Fruit fly (Drosophila melanogaster) whole organism, prepupa: Measurements from ENCODE around the gene Lam.

Experiments used
- Blimp-1 ChIP-seq: fragments of 200-800 bp; sonication (Bioruptor generic); optimal IDR thresholded peaks from 3 replicates; lab custom pipeline; 2017; ENCODE audit warnings: missing biosample characterization, missing genetic modification characterization, mild to moderate bottlenecking, moderate library complexity, missing genetic modification reagents
- CG10631 ChIP-seq: fragments of 200-800 bp; sonication (Bioruptor generic); optimal IDR thresholded peaks from 2 replicates; lab custom pipeline; 2016; ENCODE audit warnings: missing biosample characterization, missing genetic modification characterization
- CG10669 ChIP-seq: fragments of 200-800 bp; sonication (Bioruptor generic); optimal IDR thresholded peaks from 3 replicates; lab custom pipeline; 2018; ENCODE audit warnings: missing biosample characterization, mild to moderate bottlenecking, missing genetic modification characterization, moderate library complexity
- CG11294 ChIP-seq: fragments of 200-800 bp; sonication (Bioruptor generic); IDR thresholded peaks from 2 replicates; pipeline ENCODE4 v1.3.6; 2022; ENCODE audit warnings: missing biosample characterization, missing genetic modification characterization
- CG11762 ChIP-seq: fragments of 200-800 bp; sonication (Bioruptor generic); optimal IDR thresholded peaks from 3 replicates; lab custom pipeline; 2016; ENCODE audit warnings: missing biosample characterization, missing genetic modification characterization; ENCODE audit not compliant: insufficient read depth
- CG15336 ChIP-seq: fragments of 200-800 bp; sonication (Bioruptor generic); IDR thresholded peaks from 2 replicates; pipeline ENCODE4 v1.3.6; 2022; ENCODE audit warnings: missing biosample characterization, missing genetic modification characterization
- CG16779 ChIP-seq: fragments of 200-800 bp; sonication (Bioruptor generic); optimal IDR thresholded peaks from 3 replicates; lab custom pipeline; 2017; ENCODE audit warnings: missing biosample characterization, mild to moderate bottlenecking, missing genetic modification characterization
- CG3032 ChIP-seq: fragments of 200-800 bp; optimal IDR thresholded peaks from 2 replicates; lab custom pipeline; 2019; ENCODE audit warnings: missing biosample characterization, mild to moderate bottlenecking, missing genetic modification characterization, moderate library complexity
- CG31627 ChIP-seq: fragments of 200-800 bp; sonication (Bioruptor generic); optimal IDR thresholded peaks from 3 replicates; lab custom pipeline; 2016; ENCODE audit warnings: missing biosample characterization, missing genetic modification characterization
- CG32006 ChIP-seq: fragments of 200-800 bp; sonication (Bioruptor generic); optimal IDR thresholded peaks from 3 replicates; lab custom pipeline; 2017; ENCODE audit warnings: missing biosample characterization, mild to moderate bottlenecking, missing genetic modification characterization
- CG34406 ChIP-seq: fragments of 200-800 bp; sonication (Bioruptor generic); optimal IDR thresholded peaks from 3 replicates; lab custom pipeline; 2016; ENCODE audit warnings: missing biosample characterization, missing genetic modification characterization
- CG3919 ChIP-seq: fragments of 200-800 bp; sonication (Bioruptor generic); optimal IDR thresholded peaks from 3 replicates; lab custom pipeline; 2016; ENCODE audit warnings: missing biosample characterization, missing genetic modification characterization
- CG4318 ChIP-seq: fragments of 200-800 bp; sonication (Bioruptor generic); optimal IDR thresholded peaks from 3 replicates; lab custom pipeline; 2017; ENCODE audit warnings: missing biosample characterization, mild to moderate bottlenecking, missing genetic modification characterization
- CG6163 ChIP-seq: fragments of 200-800 bp; sonication (Bioruptor generic); IDR thresholded peaks from 3 replicates; pipeline ENCODE4 v1.3.6; 2022; ENCODE audit warnings: missing biosample characterization, missing genetic modification characterization
- CG6276 ChIP-seq: fragments of 200-800 bp; sonication (Bioruptor generic); optimal IDR thresholded peaks from 2 replicates; lab custom pipeline; 2017; ENCODE audit warnings: missing biosample characterization, mild to moderate bottlenecking, missing genetic modification characterization
- CG6808 ChIP-seq: fragments of 200-800 bp; sonication (Bioruptor generic); optimal IDR thresholded peaks from 3 replicates; lab custom pipeline; 2017; ENCODE audit warnings: missing biosample characterization, missing genetic modification characterization, mild to moderate bottlenecking, moderate library complexity, missing genetic modification reagents
- CG6854 ChIP-seq: fragments of 200-800 bp; sonication (Bioruptor generic); optimal IDR thresholded peaks from 2 replicates; lab custom pipeline; 2017; ENCODE audit warnings: missing biosample characterization, mild to moderate bottlenecking, missing genetic modification characterization
- CG7368 ChIP-seq: fragments of 200-800 bp; sonication (Bioruptor generic); optimal IDR thresholded peaks from 3 replicates; lab custom pipeline; 2016; ENCODE audit warnings: missing biosample characterization, missing genetic modification characterization
- CG8319 ChIP-seq: fragments of 200-800 bp; sonication (Bioruptor generic); optimal IDR thresholded peaks from 3 replicates; lab custom pipeline; 2016; ENCODE audit warnings: missing biosample characterization, missing genetic modification characterization
- CG9139 ChIP-seq: fragments of 200-800 bp; sonication (Bioruptor generic); optimal IDR thresholded peaks from 3 replicates; lab custom pipeline; 2017; ENCODE audit warnings: missing biosample characterization, mild to moderate bottlenecking, missing genetic modification characterization
- Eip75B ChIP-seq: fragments of 200-800 bp; sonication (Bioruptor generic); optimal IDR thresholded peaks from 3 replicates; lab custom pipeline; 2016; ENCODE audit warnings: missing biosample characterization, missing genetic modification characterization
- Eip78C ChIP-seq: fragments of 200-800 bp; sonication (Bioruptor generic); peaks from one replicate; lab custom pipeline; 2016; ENCODE audit warnings: missing biosample characterization, missing genetic modification characterization
- Eip93F ChIP-seq: fragments of 200-800 bp; sonication (Bioruptor generic); optimal IDR thresholded peaks from 2 replicates; lab custom pipeline; 2016; ENCODE audit warnings: missing biosample characterization, mild to moderate bottlenecking, missing genetic modification characterization
- Ets96B ChIP-seq: fragments of 200-800 bp; optimal IDR thresholded peaks from 2 replicates; lab custom pipeline; 2019; ENCODE audit warnings: missing biosample characterization, mild to moderate bottlenecking, missing genetic modification characterization, moderate library complexity
- Gug ChIP-seq: fragments of 200-800 bp; sonication (Bioruptor generic); IDR thresholded peaks from 2 replicates; pipeline ENCODE4 v1.3.6; 2022; ENCODE audit warnings: missing biosample characterization, missing genetic modification characterization
- Hr38 ChIP-seq: sonication (Bioruptor generic); optimal IDR thresholded peaks from 2 replicates; lab custom pipeline; 2016; ENCODE audit warnings: missing biosample characterization, missing genetic modification characterization
- Hr39 ChIP-seq: fragments of 200-800 bp; sonication (Bioruptor generic); optimal IDR thresholded peaks from 2 replicates; lab custom pipeline; 2016; ENCODE audit warnings: missing biosample characterization, missing genetic modification characterization
- Hr4 ChIP-seq: fragments of 200-800 bp; sonication (Bioruptor generic); optimal IDR thresholded peaks from 3 replicates; lab custom pipeline; 2016; ENCODE audit warnings: missing biosample characterization, missing genetic modification characterization
- Lpt ChIP-seq: fragments of 200-800 bp; sonication (Bioruptor generic); optimal IDR thresholded peaks from 3 replicates; lab custom pipeline; 2016; ENCODE audit warnings: missing biosample characterization, missing genetic modification characterization
- OdsH ChIP-seq: fragments of 200-800 bp; sonication (Bioruptor generic); optimal IDR thresholded peaks from 3 replicates; lab custom pipeline; 2016; ENCODE audit warnings: missing biosample characterization, missing genetic modification characterization
- Smox ChIP-seq: fragments of 200-800 bp; sonication (Bioruptor generic); optimal IDR thresholded peaks from 3 replicates; lab custom pipeline; 2016; ENCODE audit warnings: missing biosample characterization, missing genetic modification characterization
- Sox102F ChIP-seq: fragments of 200-800 bp; sonication (Bioruptor generic); optimal IDR thresholded peaks from 2 replicates; lab custom pipeline; 2016; ENCODE audit warnings: missing biosample characterization, mild to moderate bottlenecking, missing genetic modification characterization
- Sox14 ChIP-seq: fragments of 200-800 bp; sonication (Bioruptor generic); optimal IDR thresholded peaks from 3 replicates; lab custom pipeline; 2016; ENCODE audit warnings: missing biosample characterization, missing genetic modification characterization
- Sox15 ChIP-seq: fragments of 200-800 bp; sonication (Bioruptor generic); optimal IDR thresholded peaks from 3 replicates; lab custom pipeline; 2016; ENCODE audit warnings: missing biosample characterization, missing genetic modification characterization
- acj6 ChIP-seq: fragments of 200-800 bp; sonication (Bioruptor generic); optimal IDR thresholded peaks from 3 replicates; lab custom pipeline; 2016; ENCODE audit warnings: missing biosample characterization, missing genetic modification characterization
- cyc ChIP-seq: fragments of 200-800 bp; sonication (Bioruptor generic); optimal IDR thresholded peaks from 3 replicates; lab custom pipeline; 2016; ENCODE audit warnings: missing biosample characterization, missing genetic modification characterization
- dac ChIP-seq: fragments of 200-800 bp; sonication (Bioruptor generic); optimal IDR thresholded peaks from 2 replicates; lab custom pipeline; 2017; ENCODE audit warnings: missing biosample characterization, mild to moderate bottlenecking, missing genetic modification characterization
- dsx ChIP-seq: fragments of 200-800 bp; optimal IDR thresholded peaks from 3 replicates; lab custom pipeline; 2019; ENCODE audit warnings: missing biosample characterization, mild to moderate bottlenecking, missing genetic modification characterization, moderate library complexity; ENCODE audit not compliant: poor library complexity, severe bottlenecking
- eg ChIP-seq: fragments of 200-800 bp; sonication (Bioruptor generic); IDR thresholded peaks from 3 replicates; pipeline ENCODE4 v1.3.6; 2022; ENCODE audit warnings: missing biosample characterization, missing genetic modification characterization
- esn ChIP-seq: fragments of 200-800 bp; sonication (Bioruptor generic); optimal IDR thresholded peaks from 2 replicates; lab custom pipeline; 2016; ENCODE audit warnings: missing biosample characterization, mild to moderate bottlenecking, missing genetic modification characterization, moderate library complexity
- fd59A ChIP-seq: fragments of 200-800 bp; sonication (Bioruptor generic); optimal IDR thresholded peaks from 2 replicates; lab custom pipeline; 2017; ENCODE audit warnings: missing biosample characterization, mild to moderate bottlenecking, missing genetic modification characterization, missing genetic modification reagents
- fd85E ChIP-seq: fragments of 200-800 bp; sonication (Bioruptor generic); optimal IDR thresholded peaks from 3 replicates; lab custom pipeline; 2016; ENCODE audit warnings: missing biosample characterization, missing genetic modification characterization
- lz ChIP-seq: fragments of 200-800 bp; sonication (Bioruptor generic); optimal IDR thresholded peaks from 3 replicates; lab custom pipeline; 2016; ENCODE audit warnings: missing biosample characterization, missing genetic modification characterization
- net ChIP-seq: fragments of 200-800 bp; sonication (Bioruptor generic); optimal IDR thresholded peaks from 3 replicates; lab custom pipeline; 2016; ENCODE audit warnings: missing biosample characterization, missing genetic modification characterization
- pdm3 ChIP-seq: fragments of 200-800 bp; sonication (Bioruptor generic); optimal IDR thresholded peaks from 3 replicates; lab custom pipeline; 2016; ENCODE audit warnings: missing biosample characterization, missing genetic modification characterization
- salr ChIP-seq, 2 experiments: fragments of 200-800 bp; sonication (Bioruptor generic); optimal IDR thresholded peaks; 3 replicates each; lab custom pipeline; 2016 to 2018; ENCODE audit warnings: missing biosample characterization in 2 of 2, missing genetic modification characterization in 2 of 2, mild to moderate bottlenecking in 1 of 2
- spab ChIP-seq: fragments of 200-800 bp; sonication (Bioruptor generic); optimal IDR thresholded peaks from 2 replicates; lab custom pipeline; 2017; ENCODE audit warnings: missing biosample characterization, mild to moderate bottlenecking, missing genetic modification characterization, missing genetic modification reagents
- ss ChIP-seq, 2 experiments: fragments of 200-800 bp; sonication (Bioruptor generic); optimal IDR thresholded peaks; 2 replicates in 1 of 2; 3 replicates in 1 of 2; lab custom pipeline; 2017 to 2018; ENCODE audit warnings: mild to moderate bottlenecking in 2 of 2, missing biosample characterization in 2 of 2, missing genetic modification characterization in 2 of 2, moderate library complexity in 1 of 2
- vri ChIP-seq: fragments of 200-800 bp; sonication (Bioruptor generic); optimal IDR thresholded peaks from 3 replicates; lab custom pipeline; 2016; ENCODE audit warnings: missing biosample characterization, mild to moderate bottlenecking, missing genetic modification characterization

Gene Lam

dm6 chr2L:5505130-5505529, 37.1 kb upstream of the Lam start (continued):
- TF ChIP-seq Eip93F (GFP tag; lab: Kevin White, UChicago) = no peak
- no peak for TF ChIP-seq CG6854
- no peak for TF ChIP-seq CG9139 (GFP tag; lab: Kevin White, UChicago)
- peak; percentile 21 for TF ChIP-seq lz
- TF ChIP-seq CG11294 = no peak
- TF ChIP-seq CG11762 (GFP tag; lab: Kevin White, UChicago) = no peak
- TF ChIP-seq CG32006 (GFP tag; lab: Kevin White, UChicago) = no peak
- TF ChIP-seq vri (GFP tag; lab: Kevin White, UChicago) = peak; percentile 34
- TF ChIP-seq fd85E = no peak
- TF ChIP-seq CG8319 (GFP tag; lab: Kevin White, UChicago) = no peak
- no peak for TF ChIP-seq Hr38 (GFP tag; lab: Kevin White, UChicago)
- no peak for TF ChIP-seq CG3032 (tag; lab: Kevin White, UChicago)
- TF ChIP-seq CG3919 (GFP tag; lab: Kevin White, UChicago) = no peak
- no peak for TF ChIP-seq CG34406
- TF ChIP-seq ss (GFP tag; optimal IDR thresholded peaks at IDR 0.05; lab: Kevin White, UChicago) = no peak
- no peak for TF ChIP-seq CG6163 (GFP tag; lab: Robert Waterston, UW)
- peak; percentile 33 for TF ChIP-seq OdsH
- peak; percentile 23 for TF ChIP-seq CG31627 (GFP tag; lab: Kevin White, UChicago)
- TF ChIP-seq Sox14 (GFP tag; lab: Kevin White, UChicago) = no peak
- TF ChIP-seq Smox (GFP tag; lab: Kevin White, UChicago) = peak; percentile 3
- TF ChIP-seq Ets96B = no peak
- TF ChIP-seq dac (GFP tag; lab: Kevin White, UChicago) = no peak
- peak; percentile 35 for TF ChIP-seq CG10631 (GFP tag; lab: Kevin White, UChicago)
- TF ChIP-seq CG10669 = no peak
- TF ChIP-seq dsx (GFP tag; lab: Kevin White, UChicago) = no peak
- no peak for TF ChIP-seq CG15336 (GFP tag; lab: Robert Waterston, UW)
- TF ChIP-seq cyc (GFP tag; lab: Kevin White, UChicago) = no peak
- TF ChIP-seq spab (GFP tag; lab: Kevin White, UChicago) = no peak
- no peak for TF ChIP-seq CG6276
- TF ChIP-seq salr (GFP tag; optimal IDR thresholded peaks at IDR 0.05; lab: Kevin White, UChicago) = no peak
- no peak for TF ChIP-seq Blimp-1 (GFP tag; lab: Kevin White, UChicago)

DNA sequence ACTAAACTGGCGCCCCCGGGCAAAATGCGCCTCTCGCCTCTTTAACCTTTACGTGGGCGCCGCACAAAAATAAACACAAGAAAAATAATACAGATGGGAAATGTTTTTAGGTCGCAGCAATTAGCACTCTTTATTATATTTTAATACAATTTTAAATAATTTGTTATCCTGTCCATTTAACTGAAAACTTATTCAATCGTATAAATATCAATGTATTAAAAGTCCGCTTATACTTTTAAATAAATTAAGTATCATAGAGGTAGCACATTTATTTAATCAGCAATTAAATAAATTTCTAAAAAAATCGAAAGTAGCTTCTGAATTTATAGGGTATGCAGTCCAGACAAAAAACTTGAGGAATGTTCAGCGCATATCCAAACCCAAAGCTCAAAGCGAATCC, 35.2 kb upstream of the Lam start:
- no peak for TF ChIP-seq cyc (GFP tag; lab: Kevin White, UChicago)
- TF ChIP-seq Eip75B (GFP tag; lab: Kevin White, UChicago) = no peak
- TF ChIP-seq Hr4 (GFP tag; lab: Kevin White, UChicago) = no peak
- TF ChIP-seq CG31627 (GFP tag; lab: Kevin White, UChicago) = no peak
- TF ChIP-seq CG9139 (GFP tag; lab: Kevin White, UChicago) = no peak
- no peak for TF ChIP-seq Sox15 (GFP tag; lab: Kevin White, UChicago)
- TF ChIP-seq net (GFP tag; lab: Kevin White, UChicago) = no peak
- no peak for TF ChIP-seq pdm3 (GFP tag; lab: Kevin White, UChicago)
- no peak for TF ChIP-seq Blimp-1 (GFP tag; lab: Kevin White, UChicago)
- TF ChIP-seq CG7368 = no peak
- no peak for TF ChIP-seq Sox102F (GFP tag; lab: Kevin White, UChicago)
- TF ChIP-seq CG6854 = no peak
- TF ChIP-seq eg = no peak
- no peak for TF ChIP-seq salr (GFP tag; optimal IDR thresholded peaks at IDR 0.05; lab: Kevin White, UChicago)
- no peak for TF ChIP-seq acj6 (GFP tag; lab: Kevin White, UChicago)
- TF ChIP-seq Ets96B = peak; percentile 35
- TF ChIP-seq CG6808 (GFP tag; lab: Kevin White, UChicago) = no peak
- no peak for TF ChIP-seq Hr38 (GFP tag; lab: Kevin White, UChicago)
- TF ChIP-seq Eip78C (GFP tag; lab: Kevin White, UChicago) = peak; percentile 38
- no peak for TF ChIP-seq lz
- no peak for TF ChIP-seq CG11294
- TF ChIP-seq CG16779 (tag; lab: Kevin White, UChicago) = no peak
- TF ChIP-seq CG11762 (GFP tag; lab: Kevin White, UChicago) = no peak
- TF ChIP-seq CG6163 (GFP tag; lab: Robert Waterston, UW) = no peak
- no peak for TF ChIP-seq esn (GFP tag; lab: Kevin White, UChicago)
- TF ChIP-seq Gug (GFP tag; lab: Robert Waterston, UW) = no peak
- no peak for TF ChIP-seq fd59A (GFP tag; lab: Kevin White, UChicago)
- TF ChIP-seq CG4318 (GFP tag; lab: Kevin White, UChicago) = no peak
- no peak for TF ChIP-seq dac (GFP tag; lab: Kevin White, UChicago)
- no peak for TF ChIP-seq Smox (GFP tag; lab: Kevin White, UChicago)
- TF ChIP-seq CG10669 = no peak
- no peak for TF ChIP-seq Hr39 (GFP tag; lab: Kevin White, UChicago)
- no peak for TF ChIP-seq CG6276
- no peak for TF ChIP-seq CG15336 (GFP tag; lab: Robert Waterston, UW)
- no peak for TF ChIP-seq Lpt (GFP tag; lab: Kevin White, UChicago)
